Fruit fly (Drosophila melanogaster) whole organism, embryonic: ENCODE data around the gene Acp65Aa.

ENCODE experiments used
- Atf3 ChIP-seq: fragments of 200-800 bp; sonication (Bioruptor generic); optimal IDR thresholded peaks from 3 replicates; lab custom pipeline; 2016; ENCODE audit warnings: missing biosample characterization, missing genetic modification characterization
- B-H2 ChIP-seq: fragments of 200-800 bp; sonication (Bioruptor generic); optimal IDR thresholded peaks from 2 replicates; lab custom pipeline; 2018; ENCODE audit warnings: missing biosample characterization, mild to moderate bottlenecking, missing genetic modification characterization
- Bteb2 ChIP-seq: fragments of 200-800 bp; sonication (Bioruptor generic); optimal IDR thresholded peaks from 2 replicates; lab custom pipeline; 2016; ENCODE audit warnings: missing biosample characterization, missing genetic modification characterization
- CG11504 ChIP-seq: fragments of 200-800 bp; sonication (Bioruptor generic); optimal IDR thresholded peaks from 3 replicates; lab custom pipeline; 2019; ENCODE audit warnings: missing biosample characterization, mild to moderate bottlenecking, missing genetic modification characterization, moderate library complexity
- CG12219 ChIP-seq: fragments of 200-800 bp; sonication (Bioruptor generic); optimal IDR thresholded peaks from 3 replicates; lab custom pipeline; 2018; ENCODE audit warnings: missing biosample characterization, mild to moderate bottlenecking, missing genetic modification characterization
- CG12391 ChIP-seq: fragments of 200-800 bp; sonication (Bioruptor generic); optimal IDR thresholded peaks from 3 replicates; lab custom pipeline; 2018; ENCODE audit warnings: missing biosample characterization, mild to moderate bottlenecking, missing genetic modification characterization, moderate library complexity
- CG13624 ChIP-seq: fragments of 200-800 bp; sonication (Bioruptor generic); optimal IDR thresholded peaks from 2 replicates; lab custom pipeline; 2016; ENCODE audit warnings: missing biosample characterization, missing genetic modification characterization
- CG16815 ChIP-seq: fragments of 200-800 bp; sonication (Bioruptor generic); optimal IDR thresholded peaks from 3 replicates; lab custom pipeline; 2017; ENCODE audit warnings: missing biosample characterization, mild to moderate bottlenecking, missing genetic modification characterization
- CG32767 ChIP-seq: fragments of 200-800 bp; sonication (Bioruptor generic); IDR thresholded peaks from 2 replicates; pipeline ENCODE4 v1.3.6; 2022; ENCODE audit warnings: missing biosample characterization, missing genetic modification characterization
- CG34224 ChIP-seq: fragments of 200-800 bp; sonication (Bioruptor generic); IDR thresholded peaks from 3 replicates; pipeline ENCODE4 v1.3.6; 2022; ENCODE audit warnings: missing biosample characterization, missing genetic modification characterization; ENCODE audit not compliant: partially characterized antibody
- CG4328 ChIP-seq: fragments of 200-800 bp; sonication (Bioruptor generic); optimal IDR thresholded peaks from 3 replicates; lab custom pipeline; 2017; ENCODE audit warnings: missing biosample characterization, missing genetic modification reagents, missing genetic modification characterization
- CG6654 ChIP-seq: fragments of 200-800 bp; sonication (Bioruptor generic); optimal IDR thresholded peaks from 2 replicates; lab custom pipeline; 2017; ENCODE audit warnings: missing biosample characterization, mild to moderate bottlenecking, missing genetic modification characterization
- CG7271 ChIP-seq: fragments of 200-800 bp; sonication (Bioruptor generic); optimal IDR thresholded peaks from 2 replicates; lab custom pipeline; 2018; ENCODE audit warnings: missing biosample characterization, mild to moderate bottlenecking, missing genetic modification characterization, moderate library complexity
- CG8388 ChIP-seq: fragments of 200-800 bp; sonication (Bioruptor generic); optimal IDR thresholded peaks from 2 replicates; lab custom pipeline; 2019; ENCODE audit warnings: missing biosample characterization, mild to moderate bottlenecking, missing genetic modification characterization, moderate library complexity
- CG9215 ChIP-seq: fragments of 200-800 bp; sonication (Bioruptor generic); IDR thresholded peaks from 2 replicates; pipeline ENCODE4 v1.3.6; 2022; ENCODE audit warnings: missing biosample characterization, missing genetic modification characterization
- CTCF ChIP-seq: fragments of 200-800 bp; sonication (Bioruptor generic); optimal IDR thresholded peaks from 2 replicates; lab custom pipeline; 2017; ENCODE audit warnings: missing biosample characterization, mild to moderate bottlenecking, missing genetic modification characterization, moderate library complexity
- Camta ChIP-seq: fragments of 200-800 bp; sonication (Bioruptor generic); optimal IDR thresholded peaks from 2 replicates; lab custom pipeline; 2016; ENCODE audit warnings: missing biosample characterization, missing genetic modification characterization
- Deaf1 ChIP-seq: fragments of 200-800 bp; optimal IDR thresholded peaks from 3 replicates; lab custom pipeline; 2019; ENCODE audit warnings: missing biosample characterization, mild to moderate bottlenecking, missing genetic modification characterization, moderate library complexity
- Dfd ChIP-seq, 2 experiments: fragments of >200 bp; optimal IDR thresholded peaks; 2 replicates each; lab custom pipeline; 2017; ENCODE audit warnings: missing biosample characterization in 2 of 2, missing genetic modification characterization in 2 of 2
- E2f1 ChIP-seq: fragments of 200-800 bp; sonication (Bioruptor generic); IDR thresholded peaks from 2 replicates; pipeline ENCODE4 v1.3.6; 2022; ENCODE audit warnings: missing biosample characterization, missing genetic modification characterization
- MTF-1 ChIP-seq: fragments of 200-800 bp; sonication (Bioruptor generic); optimal IDR thresholded peaks from 2 replicates; lab custom pipeline; 2018; ENCODE audit warnings: missing biosample characterization, mild to moderate bottlenecking, missing genetic modification characterization, borderline replicate concordance
- Nf-YB ChIP-seq: fragments of 200-800 bp; sonication (Bioruptor generic); optimal IDR thresholded peaks from 3 replicates; lab custom pipeline; 2019; ENCODE audit warnings: missing biosample characterization, mild to moderate bottlenecking, missing genetic modification characterization, moderate library complexity
- PHDP ChIP-seq: fragments of 200-800 bp; sonication (Bioruptor generic); optimal IDR thresholded peaks from 3 replicates; lab custom pipeline; 2018; ENCODE audit warnings: missing biosample characterization, mild to moderate bottlenecking, missing genetic modification characterization, moderate library complexity
- Rfx ChIP-seq: fragments of 200-800 bp; sonication (Bioruptor generic); IDR thresholded peaks from 2 replicates; pipeline ENCODE4 v1.3.6; 2022; ENCODE audit warnings: missing biosample characterization, missing genetic modification characterization
- Sry-δ ChIP-seq: fragments of 200-800 bp; sonication (Bioruptor generic); optimal IDR thresholded peaks from 2 replicates; lab custom pipeline; 2016; ENCODE audit warnings: missing biosample characterization, missing genetic modification characterization
- btn ChIP-seq: fragments of 200-800 bp; sonication (Bioruptor generic); optimal IDR thresholded peaks from 2 replicates; lab custom pipeline; 2016; ENCODE audit warnings: missing biosample characterization, missing genetic modification characterization
- cad ChIP-seq: fragments of >200 bp; optimal IDR thresholded peaks from 2 replicates; lab custom pipeline; 2017; ENCODE audit warnings: missing biosample characterization, missing genetic modification characterization
- chm ChIP-seq: fragments of 200-800 bp; sonication (Bioruptor generic); IDR thresholded peaks from 2 replicates; pipeline ENCODE4 v1.3.6; 2022; ENCODE audit warnings: missing biosample characterization, missing genetic modification characterization
- crc ChIP-seq: fragments of 200-800 bp; sonication (Bioruptor generic); optimal IDR thresholded peaks from 2 replicates; lab custom pipeline; 2016; ENCODE audit warnings: missing biosample characterization, missing genetic modification characterization
- dm ChIP-seq: fragments of 200-800 bp; sonication (Bioruptor generic); optimal IDR thresholded peaks from 3 replicates; lab custom pipeline; 2016; ENCODE audit warnings: missing biosample characterization, missing genetic modification characterization
- dmrt11E ChIP-seq: fragments of 200-800 bp; sonication (Bioruptor generic); optimal IDR thresholded peaks from 3 replicates; lab custom pipeline; 2018; ENCODE audit warnings: missing biosample characterization, mild to moderate bottlenecking, missing genetic modification characterization, moderate library complexity
- ewg ChIP-seq: fragments of 200-800 bp; sonication (Bioruptor generic); optimal IDR thresholded peaks from 3 replicates; lab custom pipeline; 2017; ENCODE audit warnings: mild to moderate bottlenecking, missing biosample characterization, missing genetic modification reagents, missing genetic modification characterization
- exex ChIP-seq: fragments of 200-800 bp; sonication (Bioruptor generic); optimal IDR thresholded peaks from 4 replicates; lab custom pipeline; 2018; ENCODE audit warnings: missing biosample characterization, mild to moderate bottlenecking, missing genetic modification characterization, moderate library complexity
- fru ChIP-seq: fragments of >200 bp; optimal IDR thresholded peaks from 2 replicates; lab custom pipeline; 2017
- hb ChIP-seq: fragments of 200-800 bp; sonication (Bioruptor generic); IDR thresholded peaks from 3 replicates; pipeline ENCODE4 v1.3.6; 2022; ENCODE audit warnings: missing biosample characterization, missing genetic modification characterization; ENCODE audit not compliant: partially characterized antibody
- ind ChIP-seq: fragments of 200-800 bp; sonication (Bioruptor generic); optimal IDR thresholded peaks from 3 replicates; lab custom pipeline; 2016; ENCODE audit warnings: missing biosample characterization, missing genetic modification characterization
- jigr1 ChIP-seq: fragments of 200-800 bp; sonication (Bioruptor generic); IDR thresholded peaks from 3 replicates; pipeline ENCODE4 v1.3.6; 2022; ENCODE audit warnings: missing biosample characterization, missing genetic modification characterization
- kni ChIP-seq: fragments of 200-800 bp; sonication (Bioruptor generic); optimal IDR thresholded peaks from 3 replicates; lab custom pipeline; 2017; ENCODE audit warnings: mild to moderate bottlenecking, missing biosample characterization, missing genetic modification reagents, missing genetic modification characterization
- nmo ChIP-seq: fragments of 200-800 bp; sonication (Bioruptor generic); optimal IDR thresholded peaks from 2 replicates; lab custom pipeline; 2018; ENCODE audit warnings: missing biosample characterization, mild to moderate bottlenecking, missing genetic modification characterization, moderate library complexity
- onecut ChIP-seq: fragments of 200-800 bp; sonication (Bioruptor generic); IDR thresholded peaks from 2 replicates; pipeline ENCODE4 v1.3.6; 2022; ENCODE audit warnings: missing biosample characterization, missing genetic modification characterization
- peb ChIP-seq: fragments of 200-800 bp; sonication (Bioruptor generic); IDR thresholded peaks from 2 replicates; pipeline ENCODE4 v1.3.6; 2022; ENCODE audit warnings: missing biosample characterization, missing genetic modification characterization
- salm ChIP-seq: fragments of 200-800 bp; sonication (Bioruptor generic); optimal IDR thresholded peaks from 2 replicates; lab custom pipeline; 2018; ENCODE audit warnings: missing biosample characterization, mild to moderate bottlenecking, missing genetic modification characterization
- sens ChIP-seq: fragments of 200-800 bp; sonication (Bioruptor generic); peaks from one replicate; lab custom pipeline; 2016; ENCODE audit warnings: missing biosample characterization, missing genetic modification characterization
- sim ChIP-seq: fragments of 200-800 bp; sonication (Bioruptor generic); IDR thresholded peaks from 2 replicates; pipeline ENCODE4 v1.3.6; 2022; ENCODE audit warnings: missing biosample characterization, missing genetic modification characterization
- tgo ChIP-seq: fragments of 200-800 bp; sonication (Bioruptor generic); IDR thresholded peaks from 3 replicates; pipeline ENCODE4 v1.3.6; 2022; ENCODE audit warnings: missing biosample characterization, missing genetic modification characterization
- tll ChIP-seq, 2 experiments: fragments of 200-800 bp in 1 of 2; fragments of >200 bp in 1 of 2; sonication (Bioruptor generic) in 1 of 2; optimal IDR thresholded peaks; 2 replicates each; lab custom pipeline; 2017 to 2019; ENCODE audit warnings: missing biosample characterization in 2 of 2, missing genetic modification characterization in 2 of 2, mild to moderate bottlenecking in 1 of 2, moderate library complexity in 1 of 2
- usp ChIP-seq: fragments of >200 bp; optimal IDR thresholded peaks from 2 replicates; lab custom pipeline; 2017; ENCODE audit warnings: missing biosample characterization, missing genetic modification characterization
- vfl ChIP-seq: fragments of 200-800 bp; sonication (Bioruptor generic); optimal IDR thresholded peaks from 2 replicates; lab custom pipeline; 2016; ENCODE audit warnings: missing biosample characterization, missing genetic modification characterization
- wek ChIP-seq: fragments of 200-800 bp; sonication (Bioruptor generic); optimal IDR thresholded peaks from 3 replicates; lab custom pipeline; 2018; ENCODE audit warnings: missing biosample characterization, mild to moderate bottlenecking, missing genetic modification characterization, moderate library complexity
- zfh1 ChIP-seq: fragments of 200-800 bp; sonication (Bioruptor generic); IDR thresholded peaks from 3 replicates; pipeline ENCODE4 v1.3.6; 2022; ENCODE audit warnings: missing biosample characterization, missing genetic modification characterization

The Acp65Aa gene

dm6 chr3L:6188995-6189927, 36.7 kb upstream of the Acp65Aa start, which contains the start of the genes D19A and CG7386 (continued):
- TF ChIP-seq dmrt11E (tag; lab: Kevin White, UChicago) (peak; percentile 50), Deaf1 (tag; lab: Kevin White, UChicago) (no peak), CG9215 (GFP tag; lab: Robert Waterston, UW) (peak; percentile 22; the same call in 1 of the 2 replicates), Dfd (GFP tag; optimal IDR thresholded peaks at IDR 0.05; lab: Kevin White, UChicago) (no peak), dm (GFP tag; lab: Kevin White, UChicago) (no peak), sens (peak; percentile 83), hb (no peak), ewg (GFP tag; lab: Kevin White, UChicago) (peak; percentile 23), CG11504 (tag; lab: Kevin White, UChicago) (peak; percentile 61), CG16815 (GFP tag; lab: Kevin White, UChicago) (peak; percentile 12), cad (GFP tag; lab: Kevin White, UChicago) (no peak), tll (GFP tag; optimal IDR thresholded peaks at IDR 0.05; lab: Kevin White, UChicago) (no peak), nmo (GFP tag; lab: Kevin White, UChicago) (peak; percentile 21), Rfx (GFP tag; lab: Robert Waterston, UW) (peak; percentile 85), CG12219 (GFP tag; lab: Kevin White, UChicago) (peak; percentile 42), exex (tag; lab: Kevin White, UChicago) (no peak), CG8388 (peak; percentile 30), Atf3 (GFP tag; lab: Kevin White, UChicago) (no peak), wek (GFP tag; lab: Kevin White, UChicago) (peak; percentile 11), B-H2 (GFP tag; lab: Kevin White, UChicago) (peak; percentile 54), chm (GFP tag; lab: Robert Waterston, UW) (peak; percentile 15; the same call in 1 of the 2 replicates), Nf-YB (GFP tag; lab: Kevin White, UChicago) (peak; percentile 29), Bteb2 (peak; percentile 50), vfl (peak; percentile 18), CG32767 (GFP tag; lab: Robert Waterston, UW) (0 out of 2 replicates have a peak, but pooled peaks have one; percentile 38), tgo (GFP tag; lab: Robert Waterston, UW) (peak; percentile 45), jigr1 (GFP tag; lab: Robert Waterston, UW) (no peak), PHDP (tag; lab: Kevin White, UChicago) (peak; percentile 68), usp (GFP tag; lab: Kevin White, UChicago) (no peak), CG12391 (tag; lab: Kevin White, UChicago) (peak; percentile 73), CG13624 (GFP tag; lab: Kevin White, UChicago) (peak; percentile 66), CG7271 (no peak), Camta (GFP tag; lab: Kevin White, UChicago) (no peak), fru (lab: Kevin White, UChicago) (peak; percentile 62), CTCF (no peak), ind (GFP tag; lab: Kevin White, UChicago) (peak; percentile 57), peb (GFP tag; lab: Robert Waterston, UW) (no peak), crc (GFP tag; lab: Kevin White, UChicago) (no peak), CG6654 (GFP tag; lab: Kevin White, UChicago) (no peak), Sry-δ (GFP tag; lab: Kevin White, UChicago) (peak; percentile 22), btn (no peak), sim (peak; percentile 27), E2f1 (peak; percentile 59), kni (GFP tag; lab: Kevin White, UChicago) (no peak), CG34224 (GFP tag; lab: Robert Waterston, UW) (no peak; the same call in 2 of the 3 replicates), zfh1 (GFP tag; lab: Robert Waterston, UW) (peak; percentile 72), MTF-1 (GFP tag; lab: Kevin White, UChicago) (peak; percentile 8), CG4328 (GFP tag; lab: Kevin White, UChicago) (peak; percentile 25), onecut (peak; percentile 57), salm (tag; lab: Kevin White, UChicago) (no peak)
